Fruit fly (Drosophila melanogaster) whole organism, embryonic: Measurements from ENCODE around the gene Cyt-c-d.

Experiments used
- Aef1 ChIP-seq: fragments of 200-800 bp; sonication (Bioruptor generic); IDR thresholded peaks from 3 replicates; pipeline ENCODE4 v1.3.6; 2022; ENCODE audit warnings: missing biosample characterization, missing genetic modification characterization
- CG10274 ChIP-seq: fragments of 200-800 bp; sonication (Bioruptor generic); optimal IDR thresholded peaks from 3 replicates; lab custom pipeline; 2017; ENCODE audit warnings: missing biosample characterization, mild to moderate bottlenecking, missing genetic modification characterization
- CG10462 ChIP-seq: fragments of 200-800 bp; sonication (Bioruptor generic); optimal IDR thresholded peaks from 2 replicates; lab custom pipeline; 2016; ENCODE audit warnings: missing biosample characterization, missing genetic modification characterization
- CG11085 ChIP-seq: fragments of 200-800 bp; sonication (Bioruptor generic); IDR thresholded peaks from 2 replicates; pipeline ENCODE4 v1.3.6; 2022; ENCODE audit warnings: missing biosample characterization, missing genetic modification characterization
- CG11093 ChIP-seq: fragments of 200-800 bp; sonication (Bioruptor generic); IDR thresholded peaks from 3 replicates; pipeline ENCODE4 v1.3.6; 2022; ENCODE audit warnings: missing biosample characterization, missing genetic modification characterization
- CG12769 ChIP-seq: fragments of 200-800 bp; sonication (Bioruptor generic); optimal IDR thresholded peaks from 2 replicates; lab custom pipeline; 2019; ENCODE audit warnings: missing biosample characterization, mild to moderate bottlenecking, missing genetic modification characterization, moderate library complexity
- CG14860 ChIP-seq: fragments of 200-800 bp; sonication (Bioruptor generic); IDR thresholded peaks from 3 replicates; pipeline ENCODE4 v1.3.6; 2022; ENCODE audit warnings: missing biosample characterization, missing genetic modification characterization; ENCODE audit not compliant: partially characterized antibody
- CG16863 ChIP-seq: fragments of 200-800 bp; sonication (Bioruptor generic); optimal IDR thresholded peaks from 3 replicates; lab custom pipeline; 2016; ENCODE audit warnings: missing biosample characterization, missing genetic modification characterization
- CG17612 ChIP-seq: fragments of 200-800 bp; sonication (Bioruptor generic); IDR thresholded peaks from 2 replicates; pipeline ENCODE4 v1.3.6; 2022; ENCODE audit warnings: missing biosample characterization, missing genetic modification characterization
- CG17912 ChIP-seq: fragments of 200-800 bp; sonication (Bioruptor generic); optimal IDR thresholded peaks from 2 replicates; lab custom pipeline; 2018; ENCODE audit warnings: missing biosample characterization, mild to moderate bottlenecking, missing genetic modification characterization
- CG1792 ChIP-seq: fragments of 200-800 bp; sonication (Bioruptor generic); optimal IDR thresholded peaks from 2 replicates; lab custom pipeline; 2016; ENCODE audit warnings: missing biosample characterization, missing genetic modification characterization
- CG18262 ChIP-seq: fragments of 200-800 bp; optimal IDR thresholded peaks from 3 replicates; lab custom pipeline; 2019; ENCODE audit warnings: missing biosample characterization, mild to moderate bottlenecking, missing genetic modification characterization, moderate library complexity
- CG2875 ChIP-seq: fragments of 200-800 bp; sonication (Bioruptor generic); optimal IDR thresholded peaks from 2 replicates; lab custom pipeline; 2017; ENCODE audit warnings: missing biosample characterization, mild to moderate bottlenecking, missing genetic modification characterization, missing genetic modification reagents
- CG32532 ChIP-seq: fragments of 200-800 bp; sonication (Bioruptor generic); IDR thresholded peaks from 2 replicates; pipeline ENCODE4 v1.3.6; 2022; ENCODE audit warnings: missing biosample characterization, missing genetic modification characterization
- CG3847 ChIP-seq: fragments of 200-800 bp; sonication (Bioruptor generic); IDR thresholded peaks from 2 replicates; pipeline ENCODE4 v1.3.6; 2022; ENCODE audit warnings: missing biosample characterization, missing genetic modification characterization
- CG6689 ChIP-seq: fragments of 200-800 bp; sonication (Bioruptor generic); IDR thresholded peaks from 2 replicates; pipeline ENCODE4 v1.3.6; 2022; ENCODE audit warnings: missing biosample characterization, missing genetic modification characterization
- CG7271 ChIP-seq: fragments of 200-800 bp; sonication (Bioruptor generic); optimal IDR thresholded peaks from 2 replicates; lab custom pipeline; 2018; ENCODE audit warnings: missing biosample characterization, mild to moderate bottlenecking, missing genetic modification characterization, moderate library complexity
- CG8765 ChIP-seq: fragments of 200-800 bp; sonication (Bioruptor generic); IDR thresholded peaks from 2 replicates; pipeline ENCODE4 v1.3.6; 2022; ENCODE audit warnings: missing biosample characterization, missing genetic modification characterization
- CG9215 ChIP-seq: fragments of 200-800 bp; sonication (Bioruptor generic); IDR thresholded peaks from 2 replicates; pipeline ENCODE4 v1.3.6; 2022; ENCODE audit warnings: missing biosample characterization, missing genetic modification characterization
- CHES-1-like ChIP-seq: fragments of 200-800 bp; sonication (Bioruptor generic); optimal IDR thresholded peaks from 2 replicates; lab custom pipeline; 2016; ENCODE audit warnings: missing biosample characterization, missing genetic modification characterization
- Chrac-16 ChIP-seq: fragments of 200-800 bp; sonication (Bioruptor generic); optimal IDR thresholded peaks from 3 replicates; lab custom pipeline; 2016; ENCODE audit warnings: missing biosample characterization, missing genetic modification characterization
- Drgx ChIP-seq: fragments of 200-800 bp; sonication (Bioruptor generic); IDR thresholded peaks from 2 replicates; pipeline ENCODE4 v1.3.6; 2022; ENCODE audit warnings: missing biosample characterization, missing genetic modification characterization
- E2f2 ChIP-seq: fragments of 200-800 bp; sonication (Bioruptor generic); IDR thresholded peaks from 2 replicates; pipeline ENCODE4 v1.3.6; 2022; ENCODE audit warnings: missing biosample characterization, missing genetic modification characterization
- Ets65A ChIP-seq: fragments of 200-800 bp; sonication (Bioruptor generic); peaks from one replicate; lab custom pipeline; 2016; ENCODE audit warnings: missing biosample characterization, missing genetic modification characterization
- H15 ChIP-seq: fragments of 200-800 bp; sonication (Bioruptor generic); IDR thresholded peaks from 3 replicates; pipeline ENCODE4 v1.3.6; 2022; ENCODE audit warnings: missing biosample characterization, missing genetic modification characterization
- Hr3 ChIP-seq: fragments of 200-800 bp; sonication (Bioruptor generic); optimal IDR thresholded peaks from 3 replicates; lab custom pipeline; 2016; ENCODE audit warnings: missing biosample characterization, missing genetic modification characterization
- Hr39 ChIP-seq: fragments of >200 bp; optimal IDR thresholded peaks from 2 replicates; lab custom pipeline; 2017
- Lim3 ChIP-seq: fragments of 200-800 bp; sonication (Bioruptor generic); IDR thresholded peaks from 2 replicates; pipeline ENCODE4 v1.3.6; 2022; ENCODE audit warnings: missing biosample characterization, missing genetic modification characterization
- Mrtf ChIP-seq: fragments of 200-800 bp; sonication (Bioruptor generic); IDR thresholded peaks from 3 replicates; pipeline ENCODE4 v1.3.6; 2022; ENCODE audit warnings: missing biosample characterization, missing genetic modification characterization
- NK7.1 ChIP-seq: fragments of 200-800 bp; sonication (Bioruptor generic); optimal IDR thresholded peaks from 3 replicates; lab custom pipeline; 2016; ENCODE audit warnings: missing biosample characterization, missing genetic modification characterization
- NfI ChIP-seq: fragments of 200-800 bp; sonication (Bioruptor generic); optimal IDR thresholded peaks from 3 replicates; lab custom pipeline; 2018; ENCODE audit warnings: missing biosample characterization, mild to moderate bottlenecking, missing genetic modification characterization, moderate library complexity
- bcd ChIP-seq: fragments of 200-800 bp; sonication (Bioruptor generic); optimal IDR thresholded peaks from 2 replicates; lab custom pipeline; 2017; ENCODE audit warnings: missing biosample characterization, mild to moderate bottlenecking, missing genetic modification characterization
- cato ChIP-seq: fragments of 200-800 bp; sonication (Bioruptor generic); optimal IDR thresholded peaks from 2 replicates; lab custom pipeline; 2016; ENCODE audit warnings: missing biosample characterization, missing genetic modification characterization, borderline replicate concordance
- cg ChIP-seq: fragments of 200-800 bp; sonication (Bioruptor generic); optimal IDR thresholded peaks from 3 replicates; lab custom pipeline; 2019; ENCODE audit warnings: missing biosample characterization, mild to moderate bottlenecking, missing genetic modification characterization, moderate library complexity
- chinmo ChIP-seq: fragments of 200-800 bp; sonication (Bioruptor generic); IDR thresholded peaks from 4 replicates; pipeline ENCODE4 v1.3.6; 2022; ENCODE audit warnings: missing biosample characterization, missing genetic modification characterization; ENCODE audit not compliant: partially characterized antibody
- croc ChIP-seq: fragments of 200-800 bp; sonication (Bioruptor generic); conservative IDR thresholded peaks from 3 replicates; pipeline ENCODE4 v1.3.6; 2022; ENCODE audit warnings: missing biosample characterization, missing genetic modification characterization
- dmrt99B ChIP-seq: fragments of 200-800 bp; sonication (Bioruptor generic); optimal IDR thresholded peaks from 2 replicates; lab custom pipeline; 2018; ENCODE audit warnings: missing biosample characterization, mild to moderate bottlenecking, missing genetic modification characterization, moderate library complexity
- dysf ChIP-seq: fragments of 200-800 bp; sonication (Bioruptor generic); IDR thresholded peaks from 3 replicates; pipeline ENCODE4 v1.3.6; 2022; ENCODE audit warnings: missing biosample characterization, missing genetic modification characterization
- en ChIP-seq: fragments of 200-800 bp; sonication (Bioruptor generic); optimal IDR thresholded peaks from 2 replicates; lab custom pipeline; 2016; ENCODE audit warnings: missing biosample characterization, missing genetic modification characterization
- gsb-n ChIP-seq: fragments of 200-800 bp; sonication (Bioruptor generic); optimal IDR thresholded peaks from 3 replicates; lab custom pipeline; 2018; ENCODE audit warnings: missing biosample characterization, mild to moderate bottlenecking, missing genetic modification characterization
- insv ChIP-seq, 2 experiments: fragments of 200-800 bp; sonication (Bioruptor generic); optimal IDR thresholded peaks; 3 replicates each; lab custom pipeline; 2016 to 2018; ENCODE audit warnings: missing biosample characterization in 2 of 2, missing genetic modification characterization in 2 of 2
- inv ChIP-seq: fragments of 200-800 bp; sonication (Bioruptor generic); IDR thresholded peaks from 2 replicates; pipeline ENCODE4 v1.3.6; 2022; ENCODE audit warnings: missing biosample characterization, missing genetic modification characterization; ENCODE audit not compliant: partially characterized antibody
- lbe ChIP-seq: fragments of 200-800 bp; sonication (Bioruptor generic); optimal IDR thresholded peaks from 2 replicates; lab custom pipeline; 2016; ENCODE audit warnings: missing biosample characterization, mild to moderate bottlenecking, missing genetic modification characterization
- mirr ChIP-seq: fragments of 200-800 bp; sonication (Bioruptor generic); optimal IDR thresholded peaks from 3 replicates; lab custom pipeline; 2018; ENCODE audit warnings: missing biosample characterization, mild to moderate bottlenecking, missing genetic modification characterization
- otp ChIP-seq: fragments of 200-800 bp; sonication (Bioruptor generic); IDR thresholded peaks from 3 replicates; pipeline ENCODE4, ENCODE4 v1.3.6; 2022; ENCODE audit warnings: missing biosample characterization, missing genetic modification characterization
- phol ChIP-seq: fragments of 200-800 bp; sonication (Bioruptor generic); optimal IDR thresholded peaks from 3 replicates; lab custom pipeline; 2018; ENCODE audit warnings: missing biosample characterization, mild to moderate bottlenecking, missing genetic modification characterization, moderate library complexity
- pita ChIP-seq: fragments of 200-800 bp; sonication (Bioruptor generic); optimal IDR thresholded peaks from 2 replicates; lab custom pipeline; 2017; ENCODE audit warnings: missing biosample characterization, mild to moderate bottlenecking, missing genetic modification characterization
- row ChIP-seq: fragments of 200-800 bp; sonication (Bioruptor generic); IDR thresholded peaks from 3 replicates; pipeline ENCODE4 v1.3.6; 2022; ENCODE audit warnings: missing biosample characterization, missing genetic modification characterization
- slp2 ChIP-seq: fragments of 200-800 bp; sonication (Bioruptor generic); optimal IDR thresholded peaks from 2 replicates; lab custom pipeline; 2016; ENCODE audit warnings: missing biosample characterization, missing genetic modification characterization

Gene Cyt-c-d

DNA sequence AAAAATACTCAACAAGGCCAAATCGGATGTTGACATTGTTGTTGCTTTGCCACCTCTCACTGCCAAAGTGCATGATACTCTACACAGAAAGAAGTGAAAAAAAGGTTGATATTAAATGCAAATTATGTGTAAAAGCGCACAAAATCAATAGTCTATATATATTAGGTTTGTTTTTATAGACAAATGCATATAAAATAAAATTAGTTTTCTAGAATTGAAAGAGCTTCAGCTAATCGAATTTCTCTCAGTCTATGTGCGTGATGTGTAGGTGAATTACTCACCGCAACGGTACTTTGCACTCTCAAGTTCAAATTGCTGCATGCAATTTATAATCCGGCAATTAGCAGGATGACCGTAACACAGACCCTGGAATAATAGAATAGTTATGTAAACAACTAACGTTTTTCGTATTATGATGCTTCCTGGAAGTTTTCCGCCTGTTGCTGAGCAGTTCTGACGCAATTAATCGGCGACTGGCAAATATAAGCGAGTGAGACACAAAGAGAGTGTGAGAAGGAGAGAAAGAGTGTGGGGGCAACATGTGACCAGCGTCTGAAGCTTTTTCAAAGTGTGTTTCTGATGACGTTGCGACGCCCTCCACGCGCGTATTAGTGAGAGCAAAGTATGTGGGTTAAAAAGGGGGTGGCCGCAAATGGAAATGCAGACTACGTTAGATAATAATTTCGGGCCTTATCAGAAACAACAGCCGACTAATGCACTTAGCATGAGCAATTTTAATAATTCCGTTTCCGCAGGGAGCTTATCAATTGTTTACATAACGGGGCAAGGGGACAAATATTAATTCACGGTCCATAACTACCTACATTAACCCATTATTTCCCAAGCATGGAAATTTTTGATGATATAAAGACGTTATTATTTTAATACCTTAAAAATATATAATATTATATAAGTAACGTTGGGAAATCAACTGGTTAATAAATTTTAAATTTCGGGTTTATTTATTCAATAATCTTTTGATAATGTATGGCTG lies 5.3 kb downstream of the Cyt-c-d start (continued):
- peak; percentile 97 for TF ChIP-seq Ets65A (GFP tag; lab: Kevin White, UChicago)
- peak; percentile 93 for TF ChIP-seq CG11093 (GFP tag; lab: Robert Waterston, UW)
- TF ChIP-seq CG9215 (GFP tag; lab: Robert Waterston, UW), result peak; percentile 89
- TF ChIP-seq CG10462, result peak; percentile 86
- TF ChIP-seq CG10274, result peak; percentile 75
- peak; percentile 88 for TF ChIP-seq croc (GFP tag; lab: Robert Waterston, UW)
- peak; percentile 89 for TF ChIP-seq CG11085
- TF ChIP-seq mirr (GFP tag; lab: Kevin White, UChicago), result peak; percentile 16
- TF ChIP-seq cg (GFP tag; lab: Kevin White, UChicago), result peak; percentile 57
- peak; percentile 88 for TF ChIP-seq chinmo
- no peak for TF ChIP-seq inv (GFP tag; lab: Robert Waterston, UW)
- TF ChIP-seq phol (tag; lab: Kevin White, UChicago), result peak; percentile 94
- TF ChIP-seq Mrtf (GFP tag; lab: Robert Waterston, UW), result peak; percentile 83; the same call in 1 of the 3 replicates
- TF ChIP-seq insv (GFP tag; optimal IDR thresholded peaks at IDR 0.05; lab: Kevin White, UChicago), result peak in 1 of 2 experiments; percentile 52
- TF ChIP-seq lbe (GFP tag; lab: Kevin White, UChicago), result peak; percentile 87
- TF ChIP-seq bcd (GFP tag; lab: Kevin White, UChicago), result peak; percentile 90
- TF ChIP-seq otp (GFP tag; lab: Robert Waterston, UW), result peak; percentile 94
- no peak for TF ChIP-seq pita (GFP tag; lab: Kevin White, UChicago)
- TF ChIP-seq E2f2 (GFP tag; lab: Robert Waterston, UW), result peak; percentile 75
- TF ChIP-seq slp2 (GFP tag; lab: Kevin White, UChicago), result peak; percentile 68
- TF ChIP-seq Aef1, result peak; percentile 89
- TF ChIP-seq CG17612 (GFP tag; lab: Robert Waterston, UW), result peak; percentile 92
- TF ChIP-seq CG6689 (GFP tag; lab: Robert Waterston, UW), result peak; percentile 96
- TF ChIP-seq Hr3 (GFP tag; lab: Kevin White, UChicago), result peak; percentile 77
- peak; percentile 88 for TF ChIP-seq gsb-n (tag; lab: Kevin White, UChicago)
- peak; percentile 94 for TF ChIP-seq H15 (GFP tag; lab: Robert Waterston, UW)
- TF ChIP-seq CG14860 (GFP tag; lab: Robert Waterston, UW), result no peak
- TF ChIP-seq CG16863 (GFP tag; lab: Kevin White, UChicago), result peak; percentile 85
- TF ChIP-seq dmrt99B (tag; lab: Kevin White, UChicago), result peak; percentile 96
- TF ChIP-seq CG7271 (tag; lab: Kevin White, UChicago), result peak; percentile 95
- peak; percentile 93 for TF ChIP-seq row
- TF ChIP-seq CG12769 (tag; lab: Kevin White, UChicago), result peak; percentile 67
- TF ChIP-seq CG2875 (GFP tag; lab: Kevin White, UChicago), result peak; percentile 87
- TF ChIP-seq Hr39 (lab: Kevin White, UChicago), result no peak
- peak; percentile 32 for TF ChIP-seq CHES-1-like (GFP tag; lab: Kevin White, UChicago)
- peak; percentile 91 for TF ChIP-seq CG3847 (GFP tag; lab: Robert Waterston, UW)
- peak; percentile 84 for TF ChIP-seq Chrac-16 (GFP tag; lab: Kevin White, UChicago)
- peak; percentile 91 for TF ChIP-seq CG8765 (GFP tag; lab: Robert Waterston, UW)
- peak; percentile 96 for TF ChIP-seq dysf
- peak; percentile 97 for TF ChIP-seq Drgx (GFP tag; lab: Robert Waterston, UW)
- peak; percentile 95 for TF ChIP-seq CG32532 (GFP tag; lab: Robert Waterston, UW)
- TF ChIP-seq CG18262 (tag; lab: Kevin White, UChicago), result peak; percentile 95
- TF ChIP-seq cato (GFP tag; lab: Kevin White, UChicago), result peak; percentile 79
- TF ChIP-seq Lim3 (GFP tag; lab: Robert Waterston, UW), result peak; percentile 72
- peak; percentile 55 for TF ChIP-seq NK7.1 (GFP tag; lab: Kevin White, UChicago)
- peak; percentile 81 for TF ChIP-seq NfI (GFP tag; lab: Kevin White, UChicago)
- peak; percentile 54 for TF ChIP-seq CG1792
- peak; percentile 54 for TF ChIP-seq CG17912
- peak; percentile 55 for TF ChIP-seq en
